Worm (Caenorhabditis elegans): ENCODE data around the gene C50F7.3.

DNA sequence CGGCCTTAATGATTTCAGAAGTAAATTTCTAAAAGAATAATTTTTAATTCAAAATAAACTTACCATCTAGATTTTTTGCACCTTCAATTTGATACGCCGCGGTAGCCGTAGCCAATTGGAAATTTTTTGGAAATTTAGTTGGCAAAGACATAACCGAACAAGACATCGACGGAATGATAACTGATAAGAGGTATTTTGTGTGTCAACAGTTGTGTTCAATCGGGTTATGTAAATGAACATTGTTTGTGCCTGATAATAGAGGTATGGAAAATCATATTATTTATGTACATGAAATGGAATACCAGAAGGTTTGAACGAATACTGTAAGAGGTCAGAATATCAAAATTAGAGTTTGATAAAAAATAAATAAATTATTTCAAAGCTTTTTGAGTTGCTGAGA is 15.7 kb downstream of the C50F7.3 start, which contains the start of gene klo-1:
- no peak for TF ChIP-seq unc-120 (tag; optimal IDR thresholded peaks at IDR 0.05; ENCODE audit: poor library complexity, severe bottlenecking)
- TF ChIP-seq unc-39 (tag; optimal IDR thresholded peaks at IDR 0.05): no peak
- no peak for TF ChIP-seq drap-1 (GFP tag; optimal IDR thresholded peaks at IDR 0.05)
- TF ChIP-seq snpc-4 (tag; optimal IDR thresholded peaks at IDR 0.05): no peak
- TF ChIP-seq nhr-12 (tag; optimal IDR thresholded peaks at IDR 0.05): no peak
- no peak for TF ChIP-seq ceh-83 (GFP tag; optimal IDR thresholded peaks at IDR 0.05)
- TF ChIP-seq zip-8 (tag; optimal IDR thresholded peaks at IDR 0.05): no peak
- TF ChIP-seq ztf-11 (tag; optimal IDR thresholded peaks at IDR 0.05): no peak
- no peak for TF ChIP-seq tbx-8 (GFP tag; optimal IDR thresholded peaks at IDR 0.05)
- TF ChIP-seq nhr-28 (tag; optimal IDR thresholded peaks at IDR 0.05): no peak
- TF ChIP-seq nhr-237 (tag; optimal IDR thresholded peaks at IDR 0.05): no peak
- no peak for TF ChIP-seq blmp-1 (tag; optimal IDR thresholded peaks at IDR 0.05)
- no peak for TF ChIP-seq elt-3 (tag; optimal IDR thresholded peaks at IDR 0.05)

Data from whole organism, mixed stage, embryonic.